Worm (Caenorhabditis elegans) whole organism, late embryonic: ENCODE results near the gene tre-4.
A peak's percentile ranks its signal among the peaks of the same experiment; 100 is the strongest.

Experiments used
- C08G9.2 ChIP-seq: sonication (generic microtip); optimal IDR thresholded peaks from 2 replicates; lab custom pipeline; 2016; ENCODE audit warnings: mild to moderate bottlenecking, missing genetic modification characterization, moderate library complexity, missing compliant biosample characterization
- C38D4.7 ChIP-seq: fragments of 200-800 bp; sonication (Bioruptor generic); optimal IDR thresholded peaks from 2 replicates; lab custom pipeline; 2018; ENCODE audit warnings: mild to moderate bottlenecking, missing genetic modification characterization, moderate library complexity, missing compliant biosample characterization
- F13H6.1 ChIP-seq: sonication (generic microtip); optimal IDR thresholded peaks from 2 replicates; lab custom pipeline; 2016; ENCODE audit warnings: missing genetic modification characterization, missing compliant biosample characterization
- K02D7.2 ChIP-seq: sonication (generic microtip); optimal IDR thresholded peaks from 2 replicates; lab custom pipeline; 2017; ENCODE audit warnings: mild to moderate bottlenecking, missing genetic modification characterization, missing compliant biosample characterization
- K09A11.1 ChIP-seq: sonication (generic microtip); optimal IDR thresholded peaks from 2 replicates; lab custom pipeline; 2017; ENCODE audit warnings: antibody characterized with exemption, mild to moderate bottlenecking, missing genetic modification characterization, missing compliant biosample characterization; ENCODE audit not compliant: insufficient read depth
- Y22D7AL.16 ChIP-seq: sonication (generic microtip); optimal IDR thresholded peaks from 2 replicates; lab custom pipeline; 2016; ENCODE audit warnings: missing genetic modification characterization, missing compliant biosample characterization
- ahr-1 ChIP-seq: sonication (generic microtip); optimal IDR thresholded peaks from 2 replicates; lab custom pipeline; 2016; ENCODE audit warnings: missing genetic modification characterization, missing compliant biosample characterization
- ama-1 ChIP-seq: fragments of 150-350 bp; optimal IDR thresholded peaks from 2 replicates; lab custom pipeline; 2014
- ceh-14 ChIP-seq: sonication (generic microtip); optimal IDR thresholded peaks from 2 replicates; lab custom pipeline; 2016; ENCODE audit warnings: missing genotype, missing genetic modification characterization, missing compliant biosample characterization
- ceh-19 ChIP-seq: fragments of 200-800 bp; sonication (Bioruptor generic); optimal IDR thresholded peaks from 2 replicates; lab custom pipeline; 2018; ENCODE audit warnings: mild to moderate bottlenecking, missing genetic modification characterization, missing compliant biosample characterization
- ceh-2 ChIP-seq: sonication (generic microtip); optimal IDR thresholded peaks from 2 replicates; lab custom pipeline; 2016; ENCODE audit warnings: missing genotype, missing genetic modification characterization, missing compliant biosample characterization
- ceh-22 ChIP-seq: sonication (generic microtip); optimal IDR thresholded peaks from 2 replicates; lab custom pipeline; 2017; ENCODE audit warnings: missing biosample characterization, missing genetic modification characterization
- ceh-24 ChIP-seq: sonication (generic microtip); optimal IDR thresholded peaks from 2 replicates; lab custom pipeline; 2016; ENCODE audit warnings: mild to moderate bottlenecking, missing genetic modification characterization, missing compliant biosample characterization
- ceh-30 ChIP-seq: fragments of 150-350 bp; optimal IDR thresholded peaks from 2 replicates; lab custom pipeline; 2014; ENCODE audit warnings: missing biosample characterization, missing genetic modification characterization
- ceh-31 ChIP-seq: sonication (generic microtip); optimal IDR thresholded peaks from 2 replicates; lab custom pipeline; 2016; ENCODE audit warnings: missing genetic modification characterization, missing compliant biosample characterization
- ceh-45 ChIP-seq: fragments of 200-800 bp; sonication (Bioruptor generic); IDR thresholded peaks from 2 replicates; pipeline ENCODE4 v1.3.6; 2022; ENCODE audit warnings: missing genetic modification reagents, missing genetic modification characterization, missing compliant biosample characterization
- ceh-48 ChIP-seq: sonication (generic microtip); optimal IDR thresholded peaks from 2 replicates; lab custom pipeline; 2016; ENCODE audit warnings: missing genetic modification characterization, inconsistent platforms, missing compliant biosample characterization
- ceh-6 ChIP-seq: fragments of 200-800 bp; sonication (Bioruptor generic); optimal IDR thresholded peaks from 2 replicates; lab custom pipeline; 2018; ENCODE audit warnings: mild to moderate bottlenecking, missing genetic modification characterization, missing compliant biosample characterization
- ceh-9 ChIP-seq: sonication (generic microtip); optimal IDR thresholded peaks from 2 replicates; lab custom pipeline; 2016; ENCODE audit warnings: mild to moderate bottlenecking, missing genetic modification characterization, inconsistent platforms, missing compliant biosample characterization
- dve-1 ChIP-seq: sonication (generic microtip); optimal IDR thresholded peaks from 2 replicates; lab custom pipeline; 2017; ENCODE audit warnings: antibody characterized with exemption, mild to moderate bottlenecking, missing genetic modification characterization, missing compliant biosample characterization
- elt-2 ChIP-seq: sonication (generic microtip); optimal IDR thresholded peaks from 2 replicates; lab custom pipeline; 2016; ENCODE audit warnings: missing genetic modification reagents, missing genetic modification characterization, missing compliant biosample characterization
- elt-4 ChIP-seq: sonication (generic microtip); optimal IDR thresholded peaks from 2 replicates; lab custom pipeline; 2016; ENCODE audit warnings: missing genetic modification characterization, missing compliant biosample characterization
- ets-4 ChIP-seq: sonication (generic microtip); optimal IDR thresholded peaks from 2 replicates; lab custom pipeline; 2016; ENCODE audit warnings: missing genetic modification characterization, missing compliant biosample characterization
- fkh-10 ChIP-seq: fragments of 150-350 bp; optimal IDR thresholded peaks from 2 replicates; lab custom pipeline; 2014; ENCODE audit warnings: missing biosample characterization, missing genetic modification reagents, missing genetic modification characterization
- fkh-6 ChIP-seq: sonication (generic microtip); optimal IDR thresholded peaks from 2 replicates; lab custom pipeline; 2016; ENCODE audit warnings: missing genetic modification characterization, missing compliant biosample characterization
- hlh-13 ChIP-seq: fragments of 200-800 bp; sonication (Bioruptor generic); optimal IDR thresholded peaks from 2 replicates; lab custom pipeline; 2018; ENCODE audit warnings: mild to moderate bottlenecking, missing genetic modification characterization, missing compliant biosample characterization
- hlh-30 ChIP-seq: sonication (generic microtip); optimal IDR thresholded peaks from 2 replicates; lab custom pipeline; 2017; ENCODE audit warnings: antibody characterized with exemption, missing genetic modification characterization, missing compliant biosample characterization; ENCODE audit not compliant: insufficient read depth
- hlh-6 ChIP-seq: sonication (generic microtip); optimal IDR thresholded peaks from 2 replicates; lab custom pipeline; 2016; ENCODE audit warnings: missing genotype, missing genetic modification characterization, missing compliant biosample characterization
- madf-2 ChIP-seq: sonication (generic microtip); optimal IDR thresholded peaks from 2 replicates; lab custom pipeline; 2017; ENCODE audit warnings: missing genetic modification characterization, missing compliant biosample characterization
- mec-3 ChIP-seq: sonication (generic microtip); optimal IDR thresholded peaks from 2 replicates; lab custom pipeline; 2016; ENCODE audit warnings: borderline replicate concordance, missing genetic modification characterization, missing compliant biosample characterization
- nfya-1 ChIP-seq: sonication (generic microtip); optimal IDR thresholded peaks from 2 replicates; lab custom pipeline; 2017; ENCODE audit warnings: missing genetic modification characterization, mild to moderate bottlenecking, missing compliant biosample characterization, antibody characterized with exemption, moderate library complexity
- nhr-232 ChIP-seq: sonication (generic microtip); optimal IDR thresholded peaks from 2 replicates; lab custom pipeline; 2016; ENCODE audit warnings: missing genetic modification characterization, missing compliant biosample characterization
- npax-4 ChIP-seq: sonication (generic microtip); optimal IDR thresholded peaks from 2 replicates; lab custom pipeline; 2016; ENCODE audit warnings: missing genetic modification characterization, missing compliant biosample characterization
- pag-3 ChIP-seq: sonication (generic microtip); optimal IDR thresholded peaks from 2 replicates; lab custom pipeline; 2016; ENCODE audit warnings: missing compliant biosample characterization, missing genetic modification characterization, borderline replicate concordance
- pat-9 ChIP-seq: fragments of 200-800 bp; sonication (Bioruptor generic); optimal IDR thresholded peaks from 2 replicates; lab custom pipeline; 2018; ENCODE audit warnings: mild to moderate bottlenecking, missing genetic modification characterization, moderate library complexity, missing compliant biosample characterization
- pha-2 ChIP-seq: sonication (generic microtip); optimal IDR thresholded peaks from 2 replicates; lab custom pipeline; 2017; ENCODE audit warnings: mild to moderate bottlenecking, missing genetic modification characterization, missing compliant biosample characterization
- pha-4 ChIP-seq: fragments of 150-350 bp; optimal IDR thresholded peaks from 2 replicates; lab custom pipeline; 2018; ENCODE audit warnings: missing biosample characterization, missing genetic modification reagents, missing genetic modification characterization
- pqm-1 ChIP-seq: sonication (generic microtip); optimal IDR thresholded peaks from 2 replicates; lab custom pipeline; 2016; ENCODE audit warnings: missing genetic modification characterization, missing compliant biosample characterization
- pros-1 ChIP-seq: fragments of 150-350 bp; optimal IDR thresholded peaks from 2 replicates; lab custom pipeline; 2014; ENCODE audit warnings: missing biosample characterization, missing genetic modification reagents, missing genetic modification characterization
- ref-2 ChIP-seq: sonication (generic microtip); optimal IDR thresholded peaks from 2 replicates; lab custom pipeline; 2016; ENCODE audit warnings: missing genetic modification characterization, missing compliant biosample characterization
- rnt-1 ChIP-seq: sonication (generic microtip); optimal IDR thresholded peaks from 2 replicates; lab custom pipeline; 2016; ENCODE audit warnings: missing genetic modification characterization, missing compliant biosample characterization
- sox-2 ChIP-seq: fragments of 200-800 bp; sonication (Bioruptor generic); IDR thresholded peaks from 2 replicates; pipeline ENCODE4 v1.3.6; 2022; ENCODE audit warnings: missing genetic modification reagents, missing genetic modification characterization, missing compliant biosample characterization
- sox-4 ChIP-seq: sonication (generic microtip); optimal IDR thresholded peaks from 2 replicates; lab custom pipeline; 2017; ENCODE audit warnings: mild to moderate bottlenecking, missing genetic modification characterization, inconsistent platforms, missing compliant biosample characterization
- syd-9 ChIP-seq: sonication (generic microtip); optimal IDR thresholded peaks from 2 replicates; lab custom pipeline; 2016; ENCODE audit warnings: mild to moderate bottlenecking, missing genetic modification characterization, moderate library complexity, missing compliant biosample characterization
- tbx-2 ChIP-seq: sonication (generic microtip); optimal IDR thresholded peaks from 2 replicates; lab custom pipeline; 2016; ENCODE audit warnings: missing genetic modification characterization, missing compliant biosample characterization
- tbx-7 ChIP-seq: sonication (generic microtip); optimal IDR thresholded peaks from 2 replicates; lab custom pipeline; 2016; ENCODE audit warnings: missing genotype, missing genetic modification characterization, missing compliant biosample characterization
- ttx-3 ChIP-seq: sonication (generic microtip); optimal IDR thresholded peaks from 2 replicates; lab custom pipeline; 2016; ENCODE audit warnings: missing genetic modification reagents, missing genetic modification characterization, missing compliant biosample characterization
- unc-3 ChIP-seq, 2 experiments: fragments of 200-800 bp in 1 of 2; sonication (Bioruptor generic) in 1 of 2; sonication (generic microtip) in 1 of 2; conservative IDR thresholded peaks in 1 of 2; optimal IDR thresholded peaks in 1 of 2; 2 replicates each; pipeline versions ENCODE4 v1.3.6 to Lab custom; 2016 to 2022; ENCODE audit warnings: missing compliant biosample characterization in 2 of 2, missing genetic modification characterization in 2 of 2, missing genetic modification reagents in 1 of 2
- unc-42 ChIP-seq: sonication (generic microtip); optimal IDR thresholded peaks from 2 replicates; lab custom pipeline; 2016; ENCODE audit warnings: missing genotype, missing genetic modification characterization, missing compliant biosample characterization
- unc-55 ChIP-seq: sonication (generic microtip); optimal IDR thresholded peaks from 2 replicates; lab custom pipeline; 2017; ENCODE audit warnings: missing biosample characterization, missing genetic modification reagents, missing genetic modification characterization
- zip-5 ChIP-seq: sonication (generic microtip); optimal IDR thresholded peaks from 2 replicates; lab custom pipeline; 2016; ENCODE audit warnings: missing genetic modification characterization, missing compliant biosample characterization
- ztf-16 ChIP-seq: sonication (generic microtip); optimal IDR thresholded peaks from 2 replicates; lab custom pipeline; 2017; ENCODE audit warnings: missing genetic modification characterization, missing compliant biosample characterization

The tre-4 gene

DNA sequence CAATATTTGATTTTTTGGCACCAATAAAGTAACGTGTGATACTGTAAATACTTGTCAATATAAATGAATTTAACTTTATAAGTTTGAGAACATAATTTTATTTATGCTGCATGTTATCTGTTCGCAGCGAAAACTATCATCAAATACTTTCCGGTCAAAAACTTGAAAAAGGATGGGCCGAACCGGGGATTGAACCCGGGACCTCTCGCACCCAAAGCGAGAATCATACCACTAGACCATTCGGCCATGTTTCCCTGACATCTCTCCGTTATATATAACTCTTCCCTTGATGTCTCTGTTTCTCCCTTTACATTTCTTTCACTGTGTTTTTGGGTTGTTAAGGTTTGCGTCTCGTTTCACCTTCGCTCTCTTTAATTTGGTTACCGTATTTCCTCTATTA lies 39.8 kb downstream of the tre-4 start (continued):
- TF ChIP-seq C38D4.7 = peak; percentile 79
- TF ChIP-seq hlh-30 (tag; lab: Kevin White, UChicago) = peak; percentile 41
- peak; percentile 83 for TF ChIP-seq sox-4 (tag; lab: Kevin White, UChicago)
- peak; percentile 54 for TF ChIP-seq ahr-1 (tag; lab: Kevin White, UChicago)
- peak; percentile 78 for TF ChIP-seq sox-2 (GFP tag; lab: Robert Waterston, UW)
- no peak for TF ChIP-seq fkh-10 (GFP tag; lab: Kevin White, UChicago)
- peak; percentile 85 for TF ChIP-seq ceh-6
- TF ChIP-seq dve-1 (tag; lab: Kevin White, UChicago) = peak; percentile 24
- peak; percentile 60 for TF ChIP-seq syd-9
- TF ChIP-seq pqm-1 = no peak
- TF ChIP-seq nfya-1 (tag; lab: Kevin White, UChicago) = peak; percentile 63
- peak; percentile 60; the same call in 1 of the 2 replicates for TF ChIP-seq ceh-45 (GFP tag; lab: Robert Waterston, UW)
- TF ChIP-seq pha-4 = no peak
- TF ChIP-seq hlh-6 (tag; lab: Kevin White, UChicago) = peak; percentile 78
- TF ChIP-seq npax-4 (tag; lab: Kevin White, UChicago) = peak; percentile 67
- peak; percentile 42 for TF ChIP-seq hlh-13 (GFP tag; lab: Kevin White, UChicago)
- TF ChIP-seq Y22D7AL.16 (tag; lab: Kevin White, UChicago) = peak; percentile 57
- peak; percentile 70 for TF ChIP-seq tbx-2 (tag; lab: Kevin White, UChicago)
- TF ChIP-seq ceh-24 (tag; lab: Kevin White, UChicago) = peak; percentile 55
- no peak for TF ChIP-seq mec-3 (tag; lab: Kevin White, UChicago)
- peak; percentile 52 for TF ChIP-seq F13H6.1 (tag; lab: Kevin White, UChicago)
- peak; percentile 68 for TF ChIP-seq ttx-3 (tag; lab: Kevin White, UChicago)
- TF ChIP-seq ceh-19 (GFP tag; lab: Kevin White, UChicago) = peak; percentile 72

DNA sequence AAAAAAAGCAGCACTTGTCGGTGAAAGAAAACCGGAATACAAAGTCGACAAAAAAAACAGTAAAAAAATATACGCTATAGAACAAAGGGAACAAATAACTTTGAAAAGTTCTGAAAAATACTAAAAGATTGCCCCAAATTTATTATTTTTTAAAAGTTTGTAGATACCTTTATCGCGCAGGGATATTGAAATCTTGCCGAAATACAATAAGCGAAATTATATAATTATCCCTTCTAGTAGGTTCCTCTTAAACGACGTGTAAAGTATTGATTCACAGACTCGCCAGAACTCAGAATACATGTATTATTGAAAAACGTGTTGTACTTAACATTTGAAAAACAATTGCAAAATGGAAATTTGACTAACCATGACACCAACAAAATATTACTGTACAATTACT lies 42.4 kb downstream of the tre-4 start:
- TF ChIP-seq pros-1 (tag; lab: Kevin White, UChicago) (no peak), ceh-22 (tag; lab: Kevin White, UChicago) (no peak), ceh-2 (tag; lab: Kevin White, UChicago) (peak; percentile 0), elt-2 (peak; percentile 19), madf-2 (tag; lab: Kevin White, UChicago) (no peak), pat-9 (tag; lab: Kevin White, UChicago) (no peak), rnt-1 (tag; lab: Kevin White, UChicago) (peak; percentile 5), K09A11.1 (tag; lab: Kevin White, UChicago) (no peak), ref-2 (tag; lab: Kevin White, UChicago) (peak; percentile 24), nfya-1 (tag; lab: Kevin White, UChicago) (peak; percentile 13), K02D7.2 (no peak), ceh-48 (peak; percentile 55), ceh-14 (tag; lab: Kevin White, UChicago) (no peak), unc-42 (peak; percentile 61), dve-1 (tag; lab: Kevin White, UChicago) (no peak), nhr-232 (tag; lab: Kevin White, UChicago) (no peak), ama-1 (lab: Kevin White, UChicago) (no peak), ceh-30 (tag; lab: Kevin White, UChicago) (no peak), fkh-6 (tag; lab: Kevin White, UChicago) (no peak), hlh-30 (tag; lab: Kevin White, UChicago) (no peak), pag-3 (no peak), elt-4 (tag; lab: Kevin White, UChicago) (no peak), ceh-9 (tag; lab: Kevin White, UChicago) (no peak), unc-3 (GFP tag; conservative IDR thresholded peaks at IDR 0.05; lab: Robert Waterston, UW) (no peak), unc-3 (tag; optimal IDR thresholded peaks at IDR 0.05; lab: Kevin White, UChicago) (no peak), ceh-31 (tag; lab: Kevin White, UChicago) (peak; percentile 65), C08G9.2 (tag; lab: Kevin White, UChicago) (no peak), tbx-7 (tag; lab: Kevin White, UChicago) (no peak), ztf-16 (no peak), ets-4 (no peak), zip-5 (tag; lab: Kevin White, UChicago) (no peak), unc-55 (GFP tag; lab: Kevin White, UChicago) (no peak), pha-2 (no peak)
